Worm (Caenorhabditis elegans): ENCODE measurements around the gene srh-145.

srh-145 gene

DNA sequence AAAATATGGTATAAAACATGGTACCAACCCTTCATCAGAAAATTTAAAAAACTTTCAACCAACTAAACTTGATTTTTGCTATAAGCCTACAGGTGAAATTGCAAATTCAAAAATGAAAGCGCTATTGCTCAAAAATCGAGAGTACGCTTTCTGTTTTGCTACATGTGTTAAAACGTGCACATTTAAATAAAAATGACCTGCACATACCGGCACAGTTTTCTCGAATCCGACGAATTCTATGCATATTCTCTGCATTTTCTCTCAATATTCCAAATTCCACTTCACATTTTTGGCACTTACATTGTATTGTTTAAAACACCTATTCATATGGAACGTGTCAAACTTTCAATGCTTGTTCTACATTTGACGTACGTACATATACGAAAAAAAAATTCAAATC, at the start of gene srh-145:
TSS of gene srh-145 (plus strand) at position 193 of the 400 bp plus-strand sequence.
- TF ChIP-seq flh-1 (GFP tag; optimal IDR thresholded peaks at IDR 0.05) (no peak), blmp-1 (tag; optimal IDR thresholded peaks at IDR 0.05) (no peak), ceh-43 (GFP tag; optimal IDR thresholded peaks at IDR 0.05) (no peak)

DNA sequence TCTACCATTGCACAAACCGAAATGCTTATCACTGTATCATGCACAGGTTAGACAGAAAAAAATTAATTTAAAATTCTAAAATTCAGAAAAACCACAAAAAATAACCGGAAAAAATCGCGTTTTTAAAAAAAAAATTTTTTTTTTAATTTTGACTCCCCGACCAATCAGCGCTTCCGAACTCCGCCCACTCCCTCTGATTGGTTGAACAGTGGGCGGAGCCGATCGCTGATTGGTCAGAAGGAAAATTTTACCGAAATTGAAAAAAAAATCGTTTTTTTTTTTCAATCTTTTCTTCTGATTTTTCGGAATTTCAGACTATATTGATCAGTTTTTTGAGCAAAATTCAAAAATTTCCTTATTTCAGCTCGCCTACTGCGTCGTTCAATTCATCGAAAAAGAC, 49.2 kb upstream of the srh-145 start:
- TF ChIP-seq ceh-39 (tag; optimal IDR thresholded peaks at IDR 0.05) (no peak), unc-39 (tag; optimal IDR thresholded peaks at IDR 0.05) (no peak), blmp-1 (tag; optimal IDR thresholded peaks at IDR 0.05) (no peak)

ce11 chrV:16367575-16367974, 42.9 kb upstream of the srh-145 start, which contains the start of gene W08G11.3:
W08G11.3 (plus strand) TSS chrV:16367681.
- TF ChIP-seq pha-4 (tag; optimal IDR thresholded peaks at IDR 0.05) = no peak
- no peak for TF ChIP-seq ztf-11 (tag; optimal IDR thresholded peaks at IDR 0.05)
- TF ChIP-seq elt-3 (tag; optimal IDR thresholded peaks at IDR 0.05) = no peak
- no peak for TF ChIP-seq flh-1 (GFP tag; optimal IDR thresholded peaks at IDR 0.05)
- no peak for TF ChIP-seq nhr-237 (tag; optimal IDR thresholded peaks at IDR 0.05)
- no peak for TF ChIP-seq ceh-83 (GFP tag; optimal IDR thresholded peaks at IDR 0.05)
- no peak for TF ChIP-seq sem-2 (GFP tag; optimal IDR thresholded peaks at IDR 0.05)

ce11 chrV:16368143-16368542, 42.4 kb upstream of the srh-145 start:
- TF ChIP-seq bed-3 (GFP tag; optimal IDR thresholded peaks at IDR 0.05) (no peak), mls-2 (tag; optimal IDR thresholded peaks at IDR 0.05) (no peak), unc-120 (tag; optimal IDR thresholded peaks at IDR 0.05; ENCODE audit: poor library complexity, severe bottlenecking) (no peak), blmp-1 (tag; optimal IDR thresholded peaks at IDR 0.05) (no peak), lin-13 (tag; optimal IDR thresholded peaks at IDR 0.05) (no peak), flh-1 (GFP tag; optimal IDR thresholded peaks at IDR 0.05) (no peak), nhr-28 (tag; optimal IDR thresholded peaks at IDR 0.05) (no peak), ceh-43 (GFP tag; optimal IDR thresholded peaks at IDR 0.05) (no peak), ztf-11 (tag; optimal IDR thresholded peaks at IDR 0.05) (no peak)

ce11 chrV:16370039-16370438, 40.5 kb upstream of the srh-145 start:
- TF ChIP-seq mab-5 (tag; optimal IDR thresholded peaks at IDR 0.05) = no peak
- TF ChIP-seq drap-1 (GFP tag; optimal IDR thresholded peaks at IDR 0.05) = peak; percentile 78
- TF ChIP-seq tbx-8 (GFP tag; optimal IDR thresholded peaks at IDR 0.05) = peak; percentile 53
- no peak for TF ChIP-seq mep-1 (tag; optimal IDR thresholded peaks at IDR 0.05)
- TF ChIP-seq ztf-11 (tag; optimal IDR thresholded peaks at IDR 0.05) = no peak
- TF ChIP-seq nhr-237 (tag; optimal IDR thresholded peaks at IDR 0.05) = no peak
- TF ChIP-seq unc-120 (tag; optimal IDR thresholded peaks at IDR 0.05; ENCODE audit: poor library complexity, severe bottlenecking) = peak; percentile 54
- no peak for TF ChIP-seq nhr-28 (tag; optimal IDR thresholded peaks at IDR 0.05)
- no peak for TF ChIP-seq snpc-4 (tag; optimal IDR thresholded peaks at IDR 0.05)
- TF ChIP-seq nhr-76 (tag; optimal IDR thresholded peaks at IDR 0.05) = no peak
- peak; percentile 21 for TF ChIP-seq hlh-1 (tag; optimal IDR thresholded peaks at IDR 0.05)
- TF ChIP-seq sptf-1 (tag; optimal IDR thresholded peaks at IDR 0.05) = peak; percentile 85
- peak; percentile 73 for TF ChIP-seq sem-2 (GFP tag; optimal IDR thresholded peaks at IDR 0.05)
- TF ChIP-seq flh-1 (GFP tag; optimal IDR thresholded peaks at IDR 0.05) = peak; percentile 41
- no peak for TF ChIP-seq lsy-2 (tag; optimal IDR thresholded peaks at IDR 0.05)
- peak; percentile 76 for TF ChIP-seq M03D4.4 (tag; optimal IDR thresholded peaks at IDR 0.05)
- TF ChIP-seq lin-13 (tag; optimal IDR thresholded peaks at IDR 0.05) = peak; percentile 25
- TF ChIP-seq ces-1 (GFP tag; optimal IDR thresholded peaks at IDR 0.05) = no peak
- no peak for TF ChIP-seq zip-8 (tag; optimal IDR thresholded peaks at IDR 0.05)
- TF ChIP-seq unc-62 (GFP tag; optimal IDR thresholded peaks at IDR 0.05) = no peak
- TF ChIP-seq unc-39 (tag; optimal IDR thresholded peaks at IDR 0.05) = no peak
- TF ChIP-seq bed-3 (GFP tag; optimal IDR thresholded peaks at IDR 0.05) = peak; percentile 60
- TF ChIP-seq cnd-1 (tag; optimal IDR thresholded peaks at IDR 0.05) = peak; percentile 84
- peak; percentile 57 for TF ChIP-seq ham-2 (GFP tag; optimal IDR thresholded peaks at IDR 0.05)
- TF ChIP-seq nhr-2 (tag; optimal IDR thresholded peaks at IDR 0.05) = no peak
- no peak for TF ChIP-seq elt-3 (tag; optimal IDR thresholded peaks at IDR 0.05)
- TF ChIP-seq ceh-39 (tag; optimal IDR thresholded peaks at IDR 0.05) = no peak
- TF ChIP-seq blmp-1 (tag; optimal IDR thresholded peaks at IDR 0.05) = no peak
- TF ChIP-seq lin-32 (GFP tag; optimal IDR thresholded peaks at IDR 0.05) = peak; percentile 62
- TF ChIP-seq ceh-43 (GFP tag; optimal IDR thresholded peaks at IDR 0.05) = peak; percentile 57
- TF ChIP-seq pha-4 (tag; optimal IDR thresholded peaks at IDR 0.05) = peak; percentile 48
- peak; percentile 82 for TF ChIP-seq mls-2 (tag; optimal IDR thresholded peaks at IDR 0.05)
- peak; percentile 76 for TF ChIP-seq ceh-83 (GFP tag; optimal IDR thresholded peaks at IDR 0.05)
- TF ChIP-seq nhr-12 (tag; optimal IDR thresholded peaks at IDR 0.05) = no peak
- TF ChIP-seq elt-1 (tag; optimal IDR thresholded peaks at IDR 0.05; ENCODE audit: borderline replicate concordance, insufficient read depth) = no peak

All from whole organism, mixed stage, embryonic.